Fruit fly (Drosophila melanogaster) whole organism, embryonic: Measurements from ENCODE around the gene BBS1.

Experiments used
- CG3838 ChIP-seq: fragments of 200-800 bp; sonication (Bioruptor generic); optimal IDR thresholded peaks from 3 replicates; lab custom pipeline; 2016; ENCODE audit warnings: missing biosample characterization, missing genetic modification characterization
- Dfd ChIP-seq, 2 experiments: fragments of >200 bp; optimal IDR thresholded peaks; 2 replicates each; lab custom pipeline; 2017; ENCODE audit warnings: missing biosample characterization in 2 of 2, missing genetic modification characterization in 2 of 2
- GATAe ChIP-seq: fragments of 200-800 bp; sonication (Bioruptor generic); conservative IDR thresholded peaks from 2 replicates; pipeline ENCODE4 v1.3.6; 2022; ENCODE audit warnings: missing biosample characterization, missing genetic modification characterization
- MBD-R2 ChIP-seq: fragments of 200-800 bp; sonication (Bioruptor generic); IDR thresholded peaks from 2 replicates; pipeline ENCODE4 v1.3.6; 2022; ENCODE audit warnings: missing biosample characterization, missing genetic modification characterization
- Usf ChIP-seq: fragments of 200-800 bp; sonication (Bioruptor generic); optimal IDR thresholded peaks from 2 replicates; lab custom pipeline; 2017; ENCODE audit warnings: missing genotype, missing biosample characterization, missing genetic modification characterization
- ara ChIP-seq: fragments of 200-800 bp; sonication (Bioruptor generic); IDR thresholded peaks from 2 replicates; pipeline ENCODE4 v1.3.6; 2022; ENCODE audit warnings: missing biosample characterization, missing genetic modification characterization
- fu2 ChIP-seq: fragments of 200-800 bp; sonication (Bioruptor generic); optimal IDR thresholded peaks from 2 replicates; lab custom pipeline; 2016; ENCODE audit warnings: missing biosample characterization, missing genetic modification characterization
- gro ChIP-seq: fragments of 200-800 bp; sonication (Bioruptor generic); optimal IDR thresholded peaks from 2 replicates; lab custom pipeline; 2016; ENCODE audit warnings: missing biosample characterization, missing genetic modification characterization
- hbn ChIP-seq: fragments of 200-800 bp; sonication (Bioruptor generic); IDR thresholded peaks from 2 replicates; pipeline ENCODE4 v1.3.6; 2022; ENCODE audit warnings: missing biosample characterization, missing genetic modification characterization; ENCODE audit not compliant: partially characterized antibody
- lab ChIP-seq: fragments of 200-800 bp; sonication (Bioruptor generic); optimal IDR thresholded peaks from 3 replicates; lab custom pipeline; 2017; ENCODE audit warnings: missing biosample characterization, missing genetic modification characterization, mild to moderate bottlenecking, moderate library complexity, missing genetic modification reagents
- lbe ChIP-seq: fragments of 200-800 bp; sonication (Bioruptor generic); optimal IDR thresholded peaks from 2 replicates; lab custom pipeline; 2016; ENCODE audit warnings: missing biosample characterization, mild to moderate bottlenecking, missing genetic modification characterization
- maf-S ChIP-seq: fragments of 200-800 bp; sonication (Bioruptor generic); optimal IDR thresholded peaks from 2 replicates; lab custom pipeline; 2016; ENCODE audit warnings: missing biosample characterization, missing genetic modification characterization

DNA sequence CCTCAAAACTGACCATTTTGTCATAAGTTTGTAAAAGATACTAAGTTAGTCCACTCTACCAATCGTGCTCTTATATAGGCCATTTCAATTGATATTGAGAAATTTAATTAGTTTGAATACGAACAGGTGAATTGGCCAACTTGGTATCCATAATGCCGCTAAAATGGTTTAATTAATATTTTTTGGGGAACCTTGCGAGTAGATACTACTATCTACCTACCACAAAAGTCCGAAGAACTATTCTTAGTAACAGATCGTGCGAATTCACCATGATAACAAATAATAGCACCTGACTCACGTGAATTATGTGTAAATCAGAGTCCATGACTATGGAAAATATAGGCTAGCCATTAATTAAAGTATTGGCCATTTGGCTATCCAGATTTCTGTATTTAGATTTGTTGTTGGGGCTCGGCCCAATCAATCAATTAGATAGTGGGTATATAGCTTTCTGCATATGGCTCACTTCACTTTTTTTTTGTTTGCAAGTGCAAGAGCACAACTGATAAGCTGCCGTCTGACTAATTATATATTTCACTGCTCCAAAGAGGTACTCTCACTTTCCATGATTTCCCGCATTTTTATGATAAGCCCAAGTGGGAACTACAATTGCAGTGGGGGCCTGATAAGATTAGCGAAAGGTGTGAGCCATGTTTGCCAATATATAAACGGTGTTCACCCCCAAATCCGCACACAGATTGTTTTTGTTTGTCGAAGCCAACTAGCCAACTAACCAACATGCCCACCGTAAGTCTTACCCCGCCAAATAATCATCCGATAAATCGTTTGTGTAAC lies 2.7 kb downstream of the BBS1 start, which contains the start of the genes Acbp4 and Acbp6:
- TF ChIP-seq MBD-R2 (no peak), GATAe (GFP tag; lab: Robert Waterston, UW) (no peak), lab (GFP tag; lab: Kevin White, UChicago) (peak; percentile 25), fu2 (GFP tag; lab: Kevin White, UChicago) (no peak), lbe (GFP tag; lab: Kevin White, UChicago) (no peak), gro (GFP tag; lab: Kevin White, UChicago) (no peak), ara (no peak), hbn (GFP tag; lab: Robert Waterston, UW) (no peak), CG3838 (GFP tag; lab: Kevin White, UChicago) (no peak), maf-S (no peak), Dfd (GFP tag; optimal IDR thresholded peaks at IDR 0.05; lab: Kevin White, UChicago) (no peak), Usf (GFP tag; lab: Kevin White, UChicago) (no peak)
